Worm (Caenorhabditis elegans) whole organism, L3 larva: Measurements from ENCODE around the gene nstp-3.

Source experiments
- ama-1 ChIP-seq: fragments of 150-350 bp; optimal IDR thresholded peaks from 2 replicates; lab custom pipeline; 2018
- mdl-1 ChIP-seq: fragments of 150-350 bp; optimal IDR thresholded peaks from 2 replicates; lab custom pipeline; 2014; ENCODE audit warnings: missing biosample characterization, missing genetic modification characterization
- nhr-11 ChIP-seq: fragments of 150-350 bp; optimal IDR thresholded peaks from 2 replicates; lab custom pipeline; 2014; ENCODE audit warnings: missing biosample characterization, missing genetic modification characterization
- nhr-28 ChIP-seq: fragments of 150-350 bp; optimal IDR thresholded peaks from 2 replicates; lab custom pipeline; 2014; ENCODE audit warnings: missing biosample characterization, missing genetic modification characterization
- ztf-11 ChIP-seq: fragments of 150-350 bp; optimal IDR thresholded peaks from 2 replicates; lab custom pipeline; 2014; ENCODE audit warnings: missing biosample characterization, missing genetic modification characterization

DNA sequence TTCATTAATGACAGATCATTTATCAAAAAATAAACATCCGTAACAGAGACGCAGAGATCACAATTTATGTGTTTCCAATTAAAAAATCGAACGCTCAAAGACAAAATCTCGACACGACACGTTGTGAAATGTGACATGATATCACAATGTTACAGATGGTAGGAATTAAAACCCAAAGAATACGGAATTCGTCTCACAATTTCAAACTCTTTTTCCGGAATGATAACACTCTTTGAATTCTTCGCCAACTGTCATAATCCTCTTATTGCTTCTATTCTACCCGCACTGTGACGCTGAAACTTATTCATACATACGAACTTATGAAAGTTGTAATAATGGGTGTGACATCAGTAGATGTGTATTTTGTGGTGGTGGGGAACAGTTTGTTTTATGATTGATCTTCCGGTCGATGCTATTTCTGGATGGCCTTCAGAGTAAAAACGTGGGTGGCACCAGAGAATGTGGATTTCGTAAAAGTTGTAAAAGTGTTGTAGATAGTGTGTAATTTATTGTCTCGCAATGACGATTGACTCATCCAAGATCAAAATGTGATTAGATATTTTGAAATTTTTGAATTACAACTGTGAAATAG is 18.5 kb upstream of the nstp-3 start:
- TF ChIP-seq nhr-11 (tag; lab: Kevin White, UChicago) (no peak), ztf-11 (tag; lab: Kevin White, UChicago) (no peak), mdl-1 (tag; lab: Kevin White, UChicago) (no peak), nhr-28 (tag; lab: Kevin White, UChicago) (no peak), ama-1 (no peak)
